Worm (Caenorhabditis elegans) whole organism, young adult: ENCODE measurements around the gene apy-1.

Source experiments
- F10E7.11 ChIP-seq: sonication (generic microtip); optimal IDR thresholded peaks from 2 replicates; lab custom pipeline; 2017; ENCODE audit warnings: mild to moderate bottlenecking, missing genetic modification characterization, moderate library complexity, missing compliant biosample characterization
- hmg-1.2 ChIP-seq: fragments of 200-800 bp; sonication (Bioruptor generic); IDR thresholded peaks from 2 replicates; pipeline ENCODE4 v1.3.6; 2022; ENCODE audit warnings: missing genetic modification reagents, missing genetic modification characterization, missing compliant biosample characterization
- lsl-1 ChIP-seq: fragments of 200-800 bp; sonication (Bioruptor generic); optimal IDR thresholded peaks from 2 replicates; lab custom pipeline; 2018; ENCODE audit warnings: mild to moderate bottlenecking, missing genetic modification characterization, moderate library complexity, missing compliant biosample characterization
- unc-62 ChIP-seq: fragments of 150-350 bp; optimal IDR thresholded peaks from 2 replicates; lab custom pipeline; 2014; ENCODE audit warnings: missing biosample characterization, missing genetic modification reagents, missing genetic modification characterization

ce11 chrX:7540033-7540432 is 29.5 kb downstream of the apy-1 start, which contains the start of gene glb-16:
- TF ChIP-seq lsl-1 (GFP tag; lab: Kevin White, UChicago) (no peak), F10E7.11 (no peak), unc-62 (no peak), hmg-1.2 (no peak)
